Fruit fly (Drosophila melanogaster): ENCODE results near the gene RpS3.

DNA sequence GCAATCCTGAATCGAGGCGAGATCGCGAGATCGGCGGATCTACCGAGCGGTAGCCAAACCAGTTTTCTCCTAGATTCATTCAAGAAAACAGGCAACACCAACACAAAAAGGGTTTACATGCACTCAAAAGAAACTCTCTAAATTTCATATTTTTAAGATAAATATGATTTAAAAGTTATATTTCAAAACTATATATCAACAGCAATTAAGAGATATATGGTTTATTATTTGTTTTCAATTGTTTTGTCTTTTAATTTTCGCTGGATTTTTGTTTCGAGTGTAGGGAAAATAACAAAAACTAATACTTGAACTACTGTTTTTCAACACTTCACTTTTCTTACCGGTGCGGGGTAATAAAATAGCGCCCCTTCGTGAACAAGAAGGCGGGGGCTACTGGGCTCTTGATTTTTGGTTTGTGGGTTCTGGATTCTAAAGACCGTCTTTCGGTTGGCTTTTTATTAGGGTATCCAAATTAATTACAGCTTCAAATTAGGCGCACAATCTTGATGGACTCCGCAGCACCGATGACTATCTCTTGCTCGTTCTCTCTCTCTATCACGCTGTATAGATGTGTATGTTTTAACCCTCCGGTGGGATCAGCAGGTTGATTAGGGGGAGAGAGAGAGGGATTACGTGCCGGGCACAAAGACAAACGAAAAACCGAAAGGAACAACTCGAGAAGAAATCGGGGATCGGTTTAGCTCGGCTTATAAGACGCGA, 13.4 kb upstream of the RpS3 start:
- TF ChIP-seq usp (GFP tag; optimal IDR thresholded peaks at IDR 0.05), result no peak
- no peak for TF ChIP-seq pan (optimal IDR thresholded peaks at IDR 0.05)

All from whole organism.